Worm (Caenorhabditis elegans) whole organism, L3 larva: ENCODE results near the gene Y60A3A.16.

ENCODE experiments used
- ZK546.5 ChIP-seq: sonication (generic microtip); optimal IDR thresholded peaks from 2 replicates; lab custom pipeline; 2017; ENCODE audit warnings: missing biosample characterization, missing genetic modification characterization
- aly-2 ChIP-seq: fragments of 150-350 bp; optimal IDR thresholded peaks from 2 replicates; lab custom pipeline; 2014; ENCODE audit warnings: missing biosample characterization, missing genetic modification characterization
- ceh-28 ChIP-seq: fragments of 150-350 bp; optimal IDR thresholded peaks from 2 replicates; lab custom pipeline; 2014; ENCODE audit warnings: missing biosample characterization, missing genetic modification reagents, missing genetic modification characterization

- TF ChIP-seq ceh-28 (tag; lab: Kevin White, UChicago) = no peak
- no peak for TF ChIP-seq ZK546.5 (tag; lab: Kevin White, UChicago)
- no peak for TF ChIP-seq aly-2
Measured at ce11 chrV:19961971-19962370, 39.5 kb upstream of the Y60A3A.16 start.
